Worm (Caenorhabditis elegans) whole organism, young adult: Measurements from ENCODE around the gene F54B8.1.

Experiments
- B0035.1 ChIP-seq: sonication (generic microtip); optimal IDR thresholded peaks from 2 replicates; lab custom pipeline; 2016; ENCODE audit warnings: missing genetic modification characterization, mild to moderate bottlenecking, missing compliant biosample characterization, missing genotype, missing genetic modification reagents
- B0261.1 ChIP-seq: sonication (generic microtip); optimal IDR thresholded peaks from 2 replicates; lab custom pipeline; 2016; ENCODE audit warnings: mild to moderate bottlenecking, missing genetic modification characterization, moderate library complexity, missing compliant biosample characterization
- B0336.3 ChIP-seq: fragments of 200-800 bp; sonication (Bioruptor generic); IDR thresholded peaks from 2 replicates; pipeline ENCODE4 v1.3.6; 2022; ENCODE audit warnings: missing genetic modification characterization, missing compliant biosample characterization
- C06A6.2 ChIP-seq: fragments of 200-800 bp; sonication (Bioruptor generic); conservative IDR thresholded peaks from 2 replicates; pipeline ENCODE4 v1.3.6; 2022; ENCODE audit warnings: missing genetic modification characterization, missing compliant biosample characterization
- F22D6.2 ChIP-seq: sonication (generic microtip); optimal IDR thresholded peaks from 2 replicates; lab custom pipeline; 2016; ENCODE audit warnings: mild to moderate bottlenecking, missing genetic modification characterization, missing compliant biosample characterization
- F39B2.1 ChIP-seq: fragments of 200-800 bp; sonication (Bioruptor generic); IDR thresholded peaks from 2 replicates; pipeline ENCODE4 v1.3.6; 2022; ENCODE audit warnings: missing genetic modification reagents, missing genetic modification characterization, missing compliant biosample characterization
- Y53F4B.3 ChIP-seq: fragments of 200-800 bp; sonication (Bioruptor generic); IDR thresholded peaks from 2 replicates; pipeline ENCODE4 v1.3.6; 2022; ENCODE audit warnings: missing genetic modification reagents, missing genetic modification characterization, missing compliant biosample characterization
- Y95B8A.8 ChIP-seq: fragments of 200-800 bp; sonication (Bioruptor generic); IDR thresholded peaks from 2 replicates; pipeline ENCODE4 v1.3.6; 2022; ENCODE audit warnings: missing genetic modification reagents, missing genetic modification characterization, missing compliant biosample characterization
- ZK185.1 ChIP-seq: sonication (generic microtip); optimal IDR thresholded peaks from 2 replicates; lab custom pipeline; 2016; ENCODE audit warnings: mild to moderate bottlenecking, missing genetic modification characterization, missing compliant biosample characterization; ENCODE audit not compliant: poor library complexity, severe bottlenecking
- attf-3 ChIP-seq: fragments of 200-800 bp; sonication (Bioruptor generic); conservative IDR thresholded peaks from 2 replicates; pipeline ENCODE4 v1.3.6; 2022; ENCODE audit warnings: missing genetic modification reagents, missing genetic modification characterization, missing compliant biosample characterization
- cebp-1 ChIP-seq, 2 experiments: fragments of 200-800 bp in 1 of 2; sonication (Bioruptor generic) in 1 of 2; sonication (generic microtip) in 1 of 2; IDR thresholded peaks in 1 of 2; optimal IDR thresholded peaks in 1 of 2; 2 replicates each; pipeline versions ENCODE4 v1.3.6 to Lab custom; 2017 to 2022; ENCODE audit warnings: missing compliant biosample characterization in 2 of 2, missing genetic modification characterization in 2 of 2, mild to moderate bottlenecking in 1 of 2, missing genetic modification reagents in 1 of 2, moderate library complexity in 1 of 2
- cebp-2 ChIP-seq: fragments of 200-800 bp; sonication (Bioruptor generic); IDR thresholded peaks from 2 replicates; pipeline ENCODE4 v1.3.6; 2022; ENCODE audit warnings: missing genetic modification characterization, missing compliant biosample characterization
- ceh-100 ChIP-seq: fragments of 200-800 bp; sonication (Bioruptor generic); IDR thresholded peaks from 2 replicates; pipeline ENCODE4 v1.3.6; 2022; ENCODE audit warnings: missing genetic modification reagents, missing genetic modification characterization, missing compliant biosample characterization
- dpl-1 ChIP-seq: fragments of 150-350 bp; optimal IDR thresholded peaks from 2 replicates; lab custom pipeline; 2014; ENCODE audit warnings: missing biosample characterization, missing genetic modification reagents, missing genetic modification characterization
- ekl-4 ChIP-seq: fragments of 200-800 bp; sonication (Bioruptor generic); IDR thresholded peaks from 2 replicates; pipeline ENCODE4 v1.3.6; 2022; ENCODE audit warnings: missing genetic modification reagents, missing genetic modification characterization, missing compliant biosample characterization
- ets-4 ChIP-seq: fragments of 200-800 bp; sonication (Bioruptor generic); optimal IDR thresholded peaks from 2 replicates; lab custom pipeline; 2018; ENCODE audit warnings: mild to moderate bottlenecking, missing genetic modification characterization, missing compliant biosample characterization
- hlh-12 ChIP-seq: sonication (generic microtip); optimal IDR thresholded peaks from 2 replicates; lab custom pipeline; 2016; ENCODE audit warnings: missing genetic modification characterization, missing compliant biosample characterization
- mel-28 ChIP-seq: sonication (generic microtip); optimal IDR thresholded peaks from 2 replicates; lab custom pipeline; 2016; ENCODE audit warnings: borderline replicate concordance, mild to moderate bottlenecking, missing genetic modification characterization, missing compliant biosample characterization
- mes-4 ChIP-seq: sonication (generic microtip); optimal IDR thresholded peaks from 2 replicates; lab custom pipeline; 2016; ENCODE audit warnings: missing genotype, missing genetic modification characterization, missing compliant biosample characterization
- nfya-1 ChIP-seq: sonication (generic microtip); optimal IDR thresholded peaks from 2 replicates; lab custom pipeline; 2017; ENCODE audit warnings: antibody characterized with exemption, missing compliant biosample characterization, missing genetic modification characterization, borderline replicate concordance; ENCODE audit not compliant: insufficient read depth
- nhr-90 ChIP-seq: sonication (generic microtip); optimal IDR thresholded peaks from 2 replicates; lab custom pipeline; 2016; ENCODE audit warnings: missing genotype, mild to moderate bottlenecking, missing genetic modification characterization, missing compliant biosample characterization
- snpc-1.1 ChIP-seq: sonication (generic microtip); optimal IDR thresholded peaks from 2 replicates; lab custom pipeline; 2017; ENCODE audit warnings: missing genetic modification characterization, mild to moderate bottlenecking, missing compliant biosample characterization, antibody characterized with exemption, moderate library complexity, missing genotype, missing genetic modification reagents; ENCODE audit not compliant: insufficient read depth
- sptf-2 ChIP-seq: fragments of 200-800 bp; sonication (Bioruptor generic); optimal IDR thresholded peaks from 2 replicates; lab custom pipeline; 2018; ENCODE audit warnings: mild to moderate bottlenecking, missing genetic modification characterization, missing compliant biosample characterization
- unc-62 ChIP-seq: fragments of 150-350 bp; optimal IDR thresholded peaks from 2 replicates; lab custom pipeline; 2014; ENCODE audit warnings: missing biosample characterization, missing genetic modification reagents, missing genetic modification characterization
- ztf-18 ChIP-seq: sonication (generic microtip); optimal IDR thresholded peaks from 2 replicates; lab custom pipeline; 2016; ENCODE audit warnings: missing genotype, mild to moderate bottlenecking, missing genetic modification characterization, missing compliant biosample characterization
- ztf-26 ChIP-seq: sonication (generic microtip); optimal IDR thresholded peaks from 2 replicates; lab custom pipeline; 2017; ENCODE audit warnings: missing genetic modification characterization, missing compliant biosample characterization

The F54B8.1 gene

ce11 chrV:15773941-15774340 is 36.6 kb upstream of the F54B8.1 start:
- no peak for TF ChIP-seq ets-4 (GFP tag; lab: Kevin White, UChicago)
- TF ChIP-seq hlh-12, result no peak
- no peak for TF ChIP-seq cebp-2 (GFP tag; lab: Robert Waterston, UW)
- no peak for TF ChIP-seq ZK185.1 (tag; lab: Kevin White, UChicago)
- no peak for TF ChIP-seq mes-4 (tag; lab: Kevin White, UChicago)
- no peak for TF ChIP-seq sptf-2

- TF ChIP-seq unc-62 (GFP tag; lab: Kevin White, UChicago), result no peak
Measured at ce11 chrV:15776651-15777050, 33.9 kb upstream of the F54B8.1 start, which contains the start of gene nhr-283. Gene nhr-283, minus strand, starts transcription at chrV:15776751.

- TF ChIP-seq snpc-1.1, result no peak
- TF ChIP-seq B0261.1 (tag; lab: Kevin White, UChicago), result no peak
- TF ChIP-seq ztf-26 (tag; lab: Kevin White, UChicago), result no peak
- no peak for TF ChIP-seq nfya-1 (tag; lab: Kevin White, UChicago)
- no peak for TF ChIP-seq ekl-4
- no peak for TF ChIP-seq ztf-18 (tag; lab: Kevin White, UChicago)
- no peak for TF ChIP-seq F39B2.1 (GFP tag; lab: Robert Waterston, UW)
- TF ChIP-seq cebp-1 (GFP tag; IDR thresholded peaks at IDR 0.05; lab: Robert Waterston, UW), result no peak
- no peak for TF ChIP-seq cebp-1 (tag; optimal IDR thresholded peaks at IDR 0.05; lab: Kevin White, UChicago)
- no peak for TF ChIP-seq F22D6.2 (tag; lab: Kevin White, UChicago)
- TF ChIP-seq dpl-1, result no peak
Measured at ce11 chrV:15779128-15779729, 31.3 kb upstream of the F54B8.1 start, which contains the start of the genes nhr-285 and irld-52. Gene nhr-285, minus strand, starts transcription at chrV:15779228. Gene irld-52, plus strand, starts transcription at chrV:15779679.

ce11 chrV:15781086-15781485 is 29.5 kb upstream of the F54B8.1 start, which contains the start of gene T26E4.2:
Gene T26E4.2, plus strand, starts transcription at chrV:15781386.
- no peak for TF ChIP-seq cebp-1 (GFP tag; IDR thresholded peaks at IDR 0.05; lab: Robert Waterston, UW)
- no peak for TF ChIP-seq cebp-1 (tag; optimal IDR thresholded peaks at IDR 0.05; lab: Kevin White, UChicago)
- TF ChIP-seq nhr-90 (tag; lab: Kevin White, UChicago), result no peak

ce11 chrV:15782494-15782893 is 28.1 kb upstream of the F54B8.1 start, which contains the start of gene T26E4.3:
Gene T26E4.3, plus strand, starts transcription at chrV:15782794.
- TF ChIP-seq Y53F4B.3 (GFP tag; lab: Robert Waterston, UW), result no peak
- TF ChIP-seq B0035.1 (tag; lab: Kevin White, UChicago), result no peak

ce11 chrV:15792409-15792808 is 18.1 kb upstream of the F54B8.1 start, which contains the start of gene T26E4.4:
Gene T26E4.4, minus strand, starts transcription at chrV:15792509.
- TF ChIP-seq Y95B8A.8 (GFP tag; lab: Robert Waterston, UW) (no peak), mel-28 (tag; lab: Kevin White, UChicago) (no peak), ztf-26 (tag; lab: Kevin White, UChicago) (no peak), C06A6.2 (GFP tag; lab: Robert Waterston, UW) (no peak), attf-3 (GFP tag; lab: Robert Waterston, UW) (no peak), B0336.3 (GFP tag; lab: Robert Waterston, UW) (no peak), ZK185.1 (tag; lab: Kevin White, UChicago) (no peak), ceh-100 (GFP tag; lab: Robert Waterston, UW) (no peak)
